Worm (Caenorhabditis elegans) whole organism, young adult: ENCODE data around the gene C47E12.10.

Source experiments
- B0019.2 ChIP-seq: fragments of 200-800 bp; sonication (Bioruptor generic); conservative IDR thresholded peaks from 2 replicates; pipeline ENCODE4 v1.3.6; 2022; ENCODE audit warnings: missing genetic modification reagents, missing genetic modification characterization, missing compliant biosample characterization
- B0261.1 ChIP-seq: sonication (generic microtip); optimal IDR thresholded peaks from 2 replicates; lab custom pipeline; 2016; ENCODE audit warnings: mild to moderate bottlenecking, missing genetic modification characterization, moderate library complexity, missing compliant biosample characterization
- B0336.3 ChIP-seq: fragments of 200-800 bp; sonication (Bioruptor generic); IDR thresholded peaks from 2 replicates; pipeline ENCODE4 v1.3.6; 2022; ENCODE audit warnings: missing genetic modification characterization, missing compliant biosample characterization
- D2030.7 ChIP-seq: fragments of 200-800 bp; sonication (Bioruptor generic); IDR thresholded peaks from 2 replicates; pipeline ENCODE4 v1.3.6; 2022; ENCODE audit warnings: missing genetic modification reagents, missing genetic modification characterization, missing compliant biosample characterization
- F33H1.4 ChIP-seq: fragments of 200-800 bp; sonication (Bioruptor generic); IDR thresholded peaks from 2 replicates; pipeline ENCODE4 v1.3.6; 2022; ENCODE audit warnings: missing genetic modification reagents, missing genetic modification characterization, missing compliant biosample characterization
- F39B2.1 ChIP-seq: fragments of 200-800 bp; sonication (Bioruptor generic); IDR thresholded peaks from 2 replicates; pipeline ENCODE4 v1.3.6; 2022; ENCODE audit warnings: missing genetic modification reagents, missing genetic modification characterization, missing compliant biosample characterization
- F49E8.2 ChIP-seq: sonication (generic microtip); optimal IDR thresholded peaks from 3 replicates; lab custom pipeline; 2017; ENCODE audit warnings: missing genetic modification characterization, mild to moderate bottlenecking, missing compliant biosample characterization, antibody characterized with exemption, moderate library complexity; ENCODE audit not compliant: insufficient read depth
- F52B5.7 ChIP-seq: sonication (generic microtip); optimal IDR thresholded peaks from 2 replicates; lab custom pipeline; 2016; ENCODE audit warnings: mild to moderate bottlenecking, missing genetic modification characterization, missing compliant biosample characterization
- Y53G8AR.9 ChIP-seq: fragments of 200-800 bp; sonication (Bioruptor generic); conservative IDR thresholded peaks from 2 replicates; pipeline ENCODE4 v1.3.6; 2022; ENCODE audit warnings: missing genetic modification reagents, missing genetic modification characterization, missing compliant biosample characterization
- Y56A3A.18 ChIP-seq: fragments of 200-800 bp; sonication (Bioruptor generic); IDR thresholded peaks from 2 replicates; pipeline ENCODE4 v1.3.6; 2022; ENCODE audit warnings: missing genetic modification reagents, missing genetic modification characterization, missing compliant biosample characterization
- Y67H2A.10 ChIP-seq: fragments of 200-800 bp; sonication (Bioruptor generic); conservative IDR thresholded peaks from 2 replicates; pipeline ENCODE4 v1.3.6; 2022; ENCODE audit warnings: missing genetic modification reagents, missing genetic modification characterization, missing compliant biosample characterization
- akir-1 ChIP-seq: fragments of 200-800 bp; sonication (Bioruptor generic); optimal IDR thresholded peaks from 2 replicates; lab custom pipeline; 2018; ENCODE audit warnings: mild to moderate bottlenecking, missing genetic modification characterization, moderate library complexity, missing compliant biosample characterization
- aptf-2 ChIP-seq: fragments of 200-800 bp; sonication (Bioruptor generic); conservative IDR thresholded peaks from 2 replicates; pipeline ENCODE4 v1.3.6; 2022; ENCODE audit warnings: missing genetic modification reagents, missing genetic modification characterization, missing compliant biosample characterization
- atf-7 ChIP-seq: sonication (generic microtip); optimal IDR thresholded peaks from 2 replicates; lab custom pipeline; 2017; ENCODE audit warnings: mild to moderate bottlenecking, missing genetic modification characterization, missing compliant biosample characterization
- attf-5 ChIP-seq: fragments of 200-800 bp; sonication (Bioruptor generic); optimal IDR thresholded peaks from 2 replicates; lab custom pipeline; 2018; ENCODE audit warnings: mild to moderate bottlenecking, missing genetic modification characterization, missing compliant biosample characterization
- cebp-1 ChIP-seq, 2 experiments: fragments of 200-800 bp in 1 of 2; sonication (Bioruptor generic) in 1 of 2; sonication (generic microtip) in 1 of 2; IDR thresholded peaks in 1 of 2; optimal IDR thresholded peaks in 1 of 2; 2 replicates each; pipeline versions ENCODE4 v1.3.6 to Lab custom; 2017 to 2022; ENCODE audit warnings: missing compliant biosample characterization in 2 of 2, missing genetic modification characterization in 2 of 2, mild to moderate bottlenecking in 1 of 2, missing genetic modification reagents in 1 of 2, moderate library complexity in 1 of 2
- cebp-2 ChIP-seq: fragments of 200-800 bp; sonication (Bioruptor generic); IDR thresholded peaks from 2 replicates; pipeline ENCODE4 v1.3.6; 2022; ENCODE audit warnings: missing genetic modification characterization, missing compliant biosample characterization
- ceh-27 ChIP-seq: fragments of 200-800 bp; sonication (Bioruptor generic); optimal IDR thresholded peaks from 2 replicates; lab custom pipeline; 2018; ENCODE audit warnings: mild to moderate bottlenecking, missing genetic modification characterization, moderate library complexity, missing compliant biosample characterization
- ceh-58 ChIP-seq: fragments of 200-800 bp; sonication (Bioruptor generic); IDR thresholded peaks from 2 replicates; pipeline ENCODE4 v1.3.6; 2022; ENCODE audit warnings: missing genetic modification characterization, missing compliant biosample characterization
- ceh-91 ChIP-seq: fragments of 200-800 bp; sonication (Bioruptor generic); IDR thresholded peaks from 2 replicates; pipeline ENCODE4 v1.3.6; 2022; ENCODE audit warnings: missing genetic modification reagents, missing genetic modification characterization, missing compliant biosample characterization
- die-1 ChIP-seq: sonication (generic microtip); optimal IDR thresholded peaks from 2 replicates; lab custom pipeline; 2016; ENCODE audit warnings: missing genotype, mild to moderate bottlenecking, missing genetic modification characterization, missing compliant biosample characterization
- dox-1 ChIP-seq: fragments of 200-800 bp; sonication (Bioruptor generic); IDR thresholded peaks from 2 replicates; pipeline ENCODE4 v1.3.6; 2022; ENCODE audit warnings: missing genetic modification reagents, missing genetic modification characterization, missing compliant biosample characterization
- dpl-1 ChIP-seq: fragments of 150-350 bp; optimal IDR thresholded peaks from 2 replicates; lab custom pipeline; 2014; ENCODE audit warnings: missing biosample characterization, missing genetic modification reagents, missing genetic modification characterization
- egl-44 ChIP-seq: fragments of 200-800 bp; sonication (Bioruptor generic); IDR thresholded peaks from 2 replicates; pipeline ENCODE4 v1.3.6; 2022; ENCODE audit warnings: missing genetic modification reagents, missing genetic modification characterization, missing compliant biosample characterization
- egrh-3 ChIP-seq: fragments of 200-800 bp; sonication (Bioruptor generic); IDR thresholded peaks from 2 replicates; pipeline ENCODE4 v1.3.6; 2022; ENCODE audit warnings: missing genetic modification reagents, missing genetic modification characterization, missing compliant biosample characterization
- gei-17 ChIP-seq: fragments of 200-800 bp; sonication (Bioruptor generic); optimal IDR thresholded peaks from 2 replicates; lab custom pipeline; 2018; ENCODE audit warnings: mild to moderate bottlenecking, missing genetic modification characterization, missing compliant biosample characterization
- hsf-1 ChIP-seq: fragments of 200-800 bp; sonication (Bioruptor generic); IDR thresholded peaks from 2 replicates; pipeline ENCODE4 v1.3.6; 2022; ENCODE audit warnings: missing genetic modification reagents, missing genetic modification characterization, missing compliant biosample characterization
- let-526 ChIP-seq: fragments of 200-800 bp; sonication (Bioruptor generic); IDR thresholded peaks from 2 replicates; pipeline ENCODE4 v1.3.6; 2022; ENCODE audit warnings: missing genetic modification reagents, missing genetic modification characterization, missing compliant biosample characterization
- lin-35 ChIP-seq, 3 experiments: fragments of 150-350 bp in 2 of 3; sonication (generic microtip) in 1 of 3; optimal IDR thresholded peaks; 2 replicates each; lab custom pipeline; 2014 to 2018; ENCODE audit warnings: missing biosample characterization in 3 of 3, missing genetic modification characterization in 3 of 3, missing genetic modification reagents in 3 of 3
- mel-28 ChIP-seq: sonication (generic microtip); optimal IDR thresholded peaks from 2 replicates; lab custom pipeline; 2016; ENCODE audit warnings: borderline replicate concordance, mild to moderate bottlenecking, missing genetic modification characterization, missing compliant biosample characterization
- mxl-1 ChIP-seq: sonication (generic microtip); optimal IDR thresholded peaks from 2 replicates; lab custom pipeline; 2016; ENCODE audit warnings: missing genetic modification characterization, missing compliant biosample characterization
- nfyb-1 ChIP-seq: fragments of 200-800 bp; sonication (Bioruptor generic); IDR thresholded peaks from 2 replicates; pipeline ENCODE4 v1.3.6; 2022; ENCODE audit warnings: missing genetic modification reagents, missing genetic modification characterization, missing compliant biosample characterization
- nhr-90 ChIP-seq: sonication (generic microtip); optimal IDR thresholded peaks from 2 replicates; lab custom pipeline; 2016; ENCODE audit warnings: missing genotype, mild to moderate bottlenecking, missing genetic modification characterization, missing compliant biosample characterization
- pha-4 ChIP-seq: fragments of 150-350 bp; sonication (generic microtip); optimal IDR thresholded peaks from 2 replicates; lab custom pipeline; 2014; ENCODE audit warnings: missing biosample characterization, missing genetic modification reagents, missing genetic modification characterization
- repo-1 ChIP-seq: sonication (generic microtip); optimal IDR thresholded peaks from 2 replicates; lab custom pipeline; 2017; ENCODE audit warnings: mild to moderate bottlenecking, missing genetic modification characterization, missing compliant biosample characterization
- sea-2 ChIP-seq: fragments of 200-800 bp; sonication (Bioruptor generic); IDR thresholded peaks from 2 replicates; pipeline ENCODE4 v1.3.6; 2022; ENCODE audit warnings: missing genetic modification characterization, missing compliant biosample characterization
- snpc-1.1 ChIP-seq: sonication (generic microtip); optimal IDR thresholded peaks from 2 replicates; lab custom pipeline; 2017; ENCODE audit warnings: missing genetic modification characterization, mild to moderate bottlenecking, missing compliant biosample characterization, antibody characterized with exemption, moderate library complexity, missing genotype, missing genetic modification reagents; ENCODE audit not compliant: insufficient read depth
- snpc-1.3 ChIP-seq: sonication (generic microtip); optimal IDR thresholded peaks from 2 replicates; lab custom pipeline; 2017; ENCODE audit warnings: missing genetic modification characterization, mild to moderate bottlenecking, missing compliant biosample characterization, antibody characterized with exemption, moderate library complexity, missing genotype, missing genetic modification reagents; ENCODE audit not compliant: insufficient read depth
- somi-1 ChIP-seq: fragments of 200-800 bp; sonication (Bioruptor generic); optimal IDR thresholded peaks from 2 replicates; lab custom pipeline; 2018; ENCODE audit warnings: mild to moderate bottlenecking, missing genetic modification characterization, missing compliant biosample characterization
- sptf-2 ChIP-seq: fragments of 200-800 bp; sonication (Bioruptor generic); optimal IDR thresholded peaks from 2 replicates; lab custom pipeline; 2018; ENCODE audit warnings: mild to moderate bottlenecking, missing genetic modification characterization, missing compliant biosample characterization
- xnd-1 ChIP-seq: sonication (generic microtip); optimal IDR thresholded peaks from 2 replicates; lab custom pipeline; 2016; ENCODE audit warnings: missing genotype, missing genetic modification reagents, missing genetic modification characterization, missing compliant biosample characterization
- ztf-22 ChIP-seq: fragments of 200-800 bp; sonication (Bioruptor generic); optimal IDR thresholded peaks from 2 replicates; lab custom pipeline; 2018; ENCODE audit warnings: mild to moderate bottlenecking, missing genetic modification characterization, moderate library complexity, missing compliant biosample characterization
- ztf-26 ChIP-seq: sonication (generic microtip); optimal IDR thresholded peaks from 2 replicates; lab custom pipeline; 2017; ENCODE audit warnings: missing genetic modification characterization, missing compliant biosample characterization
- ztf-3 ChIP-seq: fragments of 200-800 bp; sonication (Bioruptor generic); optimal IDR thresholded peaks from 2 replicates; lab custom pipeline; 2018; ENCODE audit warnings: mild to moderate bottlenecking, missing genetic modification characterization, missing compliant biosample characterization

C47E12.10 gene

DNA sequence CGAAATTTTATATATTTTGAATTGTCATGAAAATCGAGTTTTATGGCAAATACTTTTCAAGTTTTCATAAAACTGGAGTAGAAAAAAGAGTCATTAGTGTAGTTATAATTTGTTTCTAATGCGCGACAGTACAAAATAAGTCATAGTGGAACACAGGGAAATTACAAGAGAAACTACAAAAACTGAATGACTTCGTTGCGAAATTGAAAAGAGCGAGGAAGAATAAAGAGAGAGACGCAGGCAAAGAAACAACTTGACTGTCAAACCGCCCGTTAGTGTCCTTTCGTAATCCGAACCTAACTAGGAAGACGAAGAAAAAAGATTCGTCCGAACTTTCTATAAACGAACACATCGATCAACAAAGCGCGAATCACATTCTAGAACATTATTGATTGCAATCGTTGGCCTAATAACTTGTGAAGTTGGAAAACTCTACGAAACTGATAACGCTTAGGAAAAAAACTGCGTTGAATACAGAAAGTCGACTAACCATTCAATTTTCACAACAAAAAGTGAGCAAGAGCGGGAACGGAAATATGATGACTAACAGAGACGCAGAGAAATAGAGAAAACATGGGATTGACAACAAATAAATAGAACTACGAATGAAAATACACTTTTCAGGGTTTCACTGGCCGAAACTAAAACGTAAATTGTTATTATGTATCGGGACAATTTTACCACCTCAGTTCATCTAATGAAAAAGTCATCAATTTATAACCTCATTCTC is 21.0 kb downstream of the C47E12.10 start (continued):
- no peak for TF ChIP-seq Y56A3A.18 (GFP tag; lab: Robert Waterston, UW)
- TF ChIP-seq sptf-2 (GFP tag; lab: Kevin White, UChicago): no peak
- TF ChIP-seq ceh-58 (GFP tag; lab: Robert Waterston, UW): no peak
- TF ChIP-seq snpc-1.1 (tag; lab: Kevin White, UChicago): no peak
- TF ChIP-seq D2030.7: no peak
- no peak for TF ChIP-seq let-526 (GFP tag; lab: Robert Waterston, UW)
- TF ChIP-seq mel-28 (tag; lab: Kevin White, UChicago): no peak
- no peak for TF ChIP-seq atf-7 (tag; lab: Kevin White, UChicago)
- TF ChIP-seq F33H1.4: no peak
- no peak for TF ChIP-seq ztf-3
- TF ChIP-seq snpc-1.3 (tag; lab: Kevin White, UChicago): no peak
- TF ChIP-seq cebp-2: no peak
- TF ChIP-seq F49E8.2 (tag; lab: Kevin White, UChicago): no peak
- no peak for TF ChIP-seq die-1
- no peak for TF ChIP-seq B0261.1 (tag; lab: Kevin White, UChicago)
- TF ChIP-seq, all 124 proteins: peak for 5

ce11 chrIV:9994895-9995394 is 22.3 kb downstream of the C47E12.10 start, which contains the start of gene uba-1:
TSS of gene uba-1 (minus strand) at chrIV:9994945.
- TF ChIP-seq atf-7 (tag; lab: Kevin White, UChicago) (peak; percentile 48), Y53G8AR.9 (peak; percentile 89), dpl-1 (GFP tag; lab: Kevin White, UChicago) (peak; percentile 79), F52B5.7 (peak; percentile 35), sea-2 (GFP tag; lab: Robert Waterston, UW) (no peak), B0019.2 (GFP tag; lab: Robert Waterston, UW) (peak; percentile 64; the same call in 1 of the 2 replicates), nfyb-1 (peak; percentile 85), snpc-1.3 (tag; lab: Kevin White, UChicago) (peak; percentile 14), mxl-1 (tag; lab: Kevin White, UChicago) (no peak), egl-44 (GFP tag; lab: Robert Waterston, UW) (no peak), somi-1 (GFP tag; lab: Kevin White, UChicago) (no peak), hsf-1 (peak; percentile 97), aptf-2 (0 out of 2 replicates have a peak, but pooled peaks have one; percentile 19), lin-35 (GFP tag; optimal IDR thresholded peaks at IDR 0.05; lab: Kevin White, UChicago) (peak; percentile 13 to 77 (median 48)), let-526 (GFP tag; lab: Robert Waterston, UW) (no peak), ztf-22 (GFP tag; lab: Kevin White, UChicago) (peak; percentile 31), gei-17 (GFP tag; lab: Kevin White, UChicago) (no peak), pha-4 (tag; lab: Kevin White, UChicago) (no peak), ztf-26 (no peak), dox-1 (GFP tag; lab: Robert Waterston, UW) (peak; percentile 76), nhr-90 (tag; lab: Kevin White, UChicago) (peak; percentile 13), akir-1 (no peak), F39B2.1 (no peak), repo-1 (tag; lab: Kevin White, UChicago) (peak; percentile 84), F33H1.4 (peak; percentile 67), die-1 (peak; percentile 42), Y67H2A.10 (GFP tag; lab: Robert Waterston, UW) (no peak), egrh-3 (GFP tag; lab: Robert Waterston, UW) (no peak), ceh-91 (GFP tag; lab: Robert Waterston, UW) (peak; percentile 73; the same call in 1 of the 2 replicates), cebp-1 (GFP tag; IDR thresholded peaks at IDR 0.05; lab: Robert Waterston, UW) (peak; percentile 49; the same call in 1 of the 2 replicates), cebp-1 (tag; optimal IDR thresholded peaks at IDR 0.05; lab: Kevin White, UChicago) (peak; percentile 94), ceh-27 (GFP tag; lab: Kevin White, UChicago) (peak; percentile 46), B0336.3 (GFP tag; lab: Robert Waterston, UW) (peak; percentile 94), ztf-3 (no peak), attf-5 (GFP tag; lab: Kevin White, UChicago) (peak; percentile 45), xnd-1 (tag; lab: Kevin White, UChicago) (peak; percentile 75)
